Worm (Caenorhabditis elegans) whole organism, young adult: Measurements from ENCODE around the gene D1086.2.

Experiments
- F23B12.7 ChIP-seq: sonication (generic microtip); optimal IDR thresholded peaks from 2 replicates; lab custom pipeline; 2017; ENCODE audit warnings: missing genetic modification characterization, mild to moderate bottlenecking, missing compliant biosample characterization, antibody characterized with exemption, moderate library complexity; ENCODE audit not compliant: insufficient read depth
- F49E8.2 ChIP-seq: sonication (generic microtip); optimal IDR thresholded peaks from 3 replicates; lab custom pipeline; 2017; ENCODE audit warnings: missing genetic modification characterization, mild to moderate bottlenecking, missing compliant biosample characterization, antibody characterized with exemption, moderate library complexity; ENCODE audit not compliant: insufficient read depth
- F57A8.1 ChIP-seq: fragments of 200-800 bp; sonication (Bioruptor generic); optimal IDR thresholded peaks from 2 replicates; lab custom pipeline; 2018; ENCODE audit warnings: mild to moderate bottlenecking, missing genetic modification characterization, moderate library complexity, missing compliant biosample characterization
- F57C9.4 ChIP-seq: sonication (generic microtip); optimal IDR thresholded peaks from 2 replicates; lab custom pipeline; 2017; ENCODE audit warnings: mild to moderate bottlenecking, missing genetic modification characterization, missing compliant biosample characterization
- Y56A3A.18 ChIP-seq: fragments of 200-800 bp; sonication (Bioruptor generic); IDR thresholded peaks from 2 replicates; pipeline ENCODE4 v1.3.6; 2022; ENCODE audit warnings: missing genetic modification reagents, missing genetic modification characterization, missing compliant biosample characterization
- Y67H2A.10 ChIP-seq: fragments of 200-800 bp; sonication (Bioruptor generic); conservative IDR thresholded peaks from 2 replicates; pipeline ENCODE4 v1.3.6; 2022; ENCODE audit warnings: missing genetic modification reagents, missing genetic modification characterization, missing compliant biosample characterization
- ama-1 ChIP-seq, 3 experiments: fragments of 150-350 bp in 1 of 3; sonication (generic microtip) in 2 of 3; optimal IDR thresholded peaks; 2 replicates each; lab custom pipeline; 2014 to 2018; ENCODE audit warnings: missing biosample characterization in 2 of 3, missing genetic modification characterization in 2 of 3, missing genetic modification reagents in 2 of 3
- aptf-3 ChIP-seq: fragments of 200-800 bp; sonication (Bioruptor generic); IDR thresholded peaks from 2 replicates; pipeline ENCODE4 v1.3.6; 2022; ENCODE audit warnings: missing genetic modification characterization, missing compliant biosample characterization
- athp-1 ChIP-seq: sonication (generic microtip); optimal IDR thresholded peaks from 2 replicates; lab custom pipeline; 2017; ENCODE audit warnings: mild to moderate bottlenecking, missing genetic modification characterization, missing compliant biosample characterization
- attf-3 ChIP-seq: fragments of 200-800 bp; sonication (Bioruptor generic); conservative IDR thresholded peaks from 2 replicates; pipeline ENCODE4 v1.3.6; 2022; ENCODE audit warnings: missing genetic modification reagents, missing genetic modification characterization, missing compliant biosample characterization
- bed-1 ChIP-seq: fragments of 200-800 bp; sonication (Bioruptor generic); IDR thresholded peaks from 2 replicates; pipeline ENCODE4 v1.3.6; 2022; ENCODE audit warnings: missing genetic modification reagents, missing genetic modification characterization, missing compliant biosample characterization
- bed-2 ChIP-seq: fragments of 200-800 bp; sonication (Bioruptor generic); IDR thresholded peaks from 2 replicates; pipeline ENCODE4 v1.3.6; 2022; ENCODE audit warnings: missing genetic modification reagents, missing genetic modification characterization, missing compliant biosample characterization
- ccch-3 ChIP-seq: fragments of 200-800 bp; sonication (Bioruptor generic); optimal IDR thresholded peaks from 2 replicates; lab custom pipeline; 2018; ENCODE audit warnings: mild to moderate bottlenecking, missing genetic modification characterization, missing compliant biosample characterization
- ceh-40 ChIP-seq: fragments of 200-800 bp; sonication (Bioruptor generic); IDR thresholded peaks from 2 replicates; pipeline ENCODE4 v1.3.6; 2022; ENCODE audit warnings: missing genetic modification characterization, missing compliant biosample characterization
- ceh-58 ChIP-seq: fragments of 200-800 bp; sonication (Bioruptor generic); IDR thresholded peaks from 2 replicates; pipeline ENCODE4 v1.3.6; 2022; ENCODE audit warnings: missing genetic modification characterization, missing compliant biosample characterization
- dox-1 ChIP-seq: fragments of 200-800 bp; sonication (Bioruptor generic); IDR thresholded peaks from 2 replicates; pipeline ENCODE4 v1.3.6; 2022; ENCODE audit warnings: missing genetic modification reagents, missing genetic modification characterization, missing compliant biosample characterization
- egl-18 ChIP-seq: fragments of 200-800 bp; sonication (Bioruptor generic); IDR thresholded peaks from 2 replicates; pipeline ENCODE4 v1.3.6; 2022; ENCODE audit warnings: missing genetic modification reagents, missing genetic modification characterization, missing compliant biosample characterization
- ekl-4 ChIP-seq: fragments of 200-800 bp; sonication (Bioruptor generic); IDR thresholded peaks from 2 replicates; pipeline ENCODE4 v1.3.6; 2022; ENCODE audit warnings: missing genetic modification reagents, missing genetic modification characterization, missing compliant biosample characterization
- ets-4 ChIP-seq: fragments of 200-800 bp; sonication (Bioruptor generic); optimal IDR thresholded peaks from 2 replicates; lab custom pipeline; 2018; ENCODE audit warnings: mild to moderate bottlenecking, missing genetic modification characterization, missing compliant biosample characterization
- gei-17 ChIP-seq: fragments of 200-800 bp; sonication (Bioruptor generic); optimal IDR thresholded peaks from 2 replicates; lab custom pipeline; 2018; ENCODE audit warnings: mild to moderate bottlenecking, missing genetic modification characterization, missing compliant biosample characterization
- hlh-26 ChIP-seq: fragments of 200-800 bp; sonication (Bioruptor generic); conservative IDR thresholded peaks from 2 replicates; pipeline ENCODE4 v1.3.6; 2022; ENCODE audit warnings: missing genetic modification reagents, missing genetic modification characterization, missing compliant biosample characterization
- let-526 ChIP-seq: fragments of 200-800 bp; sonication (Bioruptor generic); IDR thresholded peaks from 2 replicates; pipeline ENCODE4 v1.3.6; 2022; ENCODE audit warnings: missing genetic modification reagents, missing genetic modification characterization, missing compliant biosample characterization
- lin-26 ChIP-seq: fragments of 200-800 bp; sonication (Bioruptor generic); IDR thresholded peaks from 2 replicates; pipeline ENCODE4 v1.3.6; 2022; ENCODE audit warnings: missing genetic modification reagents, missing genetic modification characterization, missing compliant biosample characterization
- lir-1 ChIP-seq: fragments of 200-800 bp; sonication (Bioruptor generic); conservative IDR thresholded peaks from 2 replicates; pipeline ENCODE4 v1.3.6; 2022; ENCODE audit warnings: missing genetic modification reagents, missing genetic modification characterization, missing compliant biosample characterization
- lsl-1 ChIP-seq: fragments of 200-800 bp; sonication (Bioruptor generic); optimal IDR thresholded peaks from 2 replicates; lab custom pipeline; 2018; ENCODE audit warnings: mild to moderate bottlenecking, missing genetic modification characterization, moderate library complexity, missing compliant biosample characterization
- lsy-27 ChIP-seq: sonication (generic microtip); optimal IDR thresholded peaks from 2 replicates; lab custom pipeline; 2017; ENCODE audit warnings: missing genetic modification characterization, mild to moderate bottlenecking, missing compliant biosample characterization, antibody characterized with exemption, missing genotype, borderline replicate concordance; ENCODE audit not compliant: insufficient read depth
- madf-6 ChIP-seq: fragments of 200-800 bp; sonication (Bioruptor generic); IDR thresholded peaks from 2 replicates; pipeline ENCODE4 v1.3.6; 2022; ENCODE audit warnings: missing genetic modification reagents, missing genetic modification characterization, missing compliant biosample characterization
- madf-8 ChIP-seq: fragments of 200-800 bp; sonication (Bioruptor generic); conservative IDR thresholded peaks from 2 replicates; pipeline ENCODE4 v1.3.6; 2022; ENCODE audit warnings: missing genetic modification reagents, missing genetic modification characterization, missing compliant biosample characterization
- mcd-1 ChIP-seq: fragments of 200-800 bp; sonication (Bioruptor generic); IDR thresholded peaks from 2 replicates; pipeline ENCODE4 v1.3.6; 2022; ENCODE audit warnings: missing genetic modification reagents, missing genetic modification characterization, missing compliant biosample characterization
- mxl-1 ChIP-seq: sonication (generic microtip); optimal IDR thresholded peaks from 2 replicates; lab custom pipeline; 2016; ENCODE audit warnings: missing genetic modification characterization, missing compliant biosample characterization
- nfya-1 ChIP-seq: sonication (generic microtip); optimal IDR thresholded peaks from 2 replicates; lab custom pipeline; 2017; ENCODE audit warnings: antibody characterized with exemption, missing compliant biosample characterization, missing genetic modification characterization, borderline replicate concordance; ENCODE audit not compliant: insufficient read depth
- nhr-27 ChIP-seq: fragments of 200-800 bp; sonication (Bioruptor generic); optimal IDR thresholded peaks from 2 replicates; lab custom pipeline; 2018; ENCODE audit warnings: mild to moderate bottlenecking, missing genetic modification characterization, moderate library complexity, missing compliant biosample characterization
- rec-8 ChIP-seq, 2 experiments: sonication (generic microtip); optimal IDR thresholded peaks; 2 replicates each; lab custom pipeline; 2016; ENCODE audit warnings: mild to moderate bottlenecking in 2 of 2, missing genetic modification characterization in 2 of 2, missing genetic modification reagents in 2 of 2, missing genotype in 2 of 2, missing biosample characterization in 1 of 2, missing compliant biosample characterization in 1 of 2, moderate library complexity in 1 of 2
- rpc-1 ChIP-seq, 2 experiments: fragments of 150-350 bp in 1 of 2; sonication (generic microtip) in 1 of 2; optimal IDR thresholded peaks; 2 replicates each; lab custom pipeline; 2014 to 2018; ENCODE audit warnings: missing biosample characterization in 1 of 2, missing genetic modification characterization in 1 of 2, missing genetic modification reagents in 1 of 2, missing genotype in 1 of 2
- snpc-3.4 ChIP-seq: sonication (generic microtip); optimal IDR thresholded peaks from 2 replicates; lab custom pipeline; 2017; ENCODE audit warnings: missing genetic modification characterization, mild to moderate bottlenecking, missing compliant biosample characterization, antibody characterized with exemption, moderate library complexity, missing genotype, missing genetic modification reagents
- sptf-2 ChIP-seq: fragments of 200-800 bp; sonication (Bioruptor generic); optimal IDR thresholded peaks from 2 replicates; lab custom pipeline; 2018; ENCODE audit warnings: mild to moderate bottlenecking, missing genetic modification characterization, missing compliant biosample characterization
- tbp1 ChIP-seq: fragments of 200-800 bp; sonication (Bioruptor generic); optimal IDR thresholded peaks from 2 replicates; lab custom pipeline; 2018; ENCODE audit warnings: mild to moderate bottlenecking, missing genetic modification characterization, missing compliant biosample characterization
- unc-62 ChIP-seq: fragments of 150-350 bp; optimal IDR thresholded peaks from 2 replicates; lab custom pipeline; 2014; ENCODE audit warnings: missing biosample characterization, missing genetic modification reagents, missing genetic modification characterization
- ztf-18 ChIP-seq: sonication (generic microtip); optimal IDR thresholded peaks from 2 replicates; lab custom pipeline; 2016; ENCODE audit warnings: missing genotype, mild to moderate bottlenecking, missing genetic modification characterization, missing compliant biosample characterization
- ztf-6 ChIP-seq: fragments of 200-800 bp; sonication (Bioruptor generic); IDR thresholded peaks from 2 replicates; pipeline ENCODE4 v1.3.6; 2022; ENCODE audit warnings: missing genetic modification reagents, missing genetic modification characterization, missing compliant biosample characterization

Gene D1086.2

ce11 chrV:14074160-14074559 is 24.3 kb downstream of the D1086.2 start, which contains the start of gene D1086.11:
Gene D1086.11, plus strand, starts transcription at chrV:14074460.
- TF ChIP-seq ztf-6 (GFP tag; lab: Robert Waterston, UW) (no peak), ztf-18 (tag; lab: Kevin White, UChicago) (no peak), ceh-58 (no peak), lir-1 (GFP tag; lab: Robert Waterston, UW) (no peak), lsl-1 (no peak), madf-6 (GFP tag; lab: Robert Waterston, UW) (no peak), bed-2 (GFP tag; lab: Robert Waterston, UW) (no peak), sptf-2 (GFP tag; lab: Kevin White, UChicago) (no peak), mxl-1 (tag; lab: Kevin White, UChicago) (no peak), aptf-3 (no peak), F57A8.1 (GFP tag; lab: Kevin White, UChicago) (no peak), F57C9.4 (tag; lab: Kevin White, UChicago) (no peak), ama-1 (optimal IDR thresholded peaks at IDR 0.05; lab: Kevin White, UChicago) (no peak), ama-1 (GFP tag; optimal IDR thresholded peaks at IDR 0.05; lab: Kevin White, UChicago) (no peak), F49E8.2 (tag; lab: Kevin White, UChicago) (no peak), nfya-1 (tag; lab: Kevin White, UChicago) (no peak)

ce11 chrV:14069899-14070298 is 28.6 kb downstream of the D1086.2 start:
- TF ChIP-seq athp-1 (tag; lab: Kevin White, UChicago) (no peak), rec-8 (tag; optimal IDR thresholded peaks at IDR 0.05; lab: Kevin White, UChicago) (no peak), lin-26 (GFP tag; lab: Robert Waterston, UW) (no peak), ekl-4 (GFP tag; lab: Robert Waterston, UW) (no peak)
- TF ChIP-seq, all 124 proteins: peak for 0

ce11 chrV:14067816-14068296 is 30.6 kb downstream of the D1086.2 start, which contains the start of gene D1086.17:
Gene D1086.17, plus strand, starts transcription at chrV:14067866.
- no peak for TF ChIP-seq let-526 (GFP tag; lab: Robert Waterston, UW)
- TF ChIP-seq snpc-3.4 (tag; lab: Kevin White, UChicago) = no peak
- TF ChIP-seq sptf-2 (GFP tag; lab: Kevin White, UChicago) = no peak
- no peak for TF ChIP-seq ceh-40 (GFP tag; lab: Robert Waterston, UW)
- TF ChIP-seq ccch-3 = no peak
- no peak for TF ChIP-seq ets-4 (GFP tag; lab: Kevin White, UChicago)
- TF ChIP-seq F49E8.2 (tag; lab: Kevin White, UChicago) = no peak
- no peak for TF ChIP-seq madf-8 (GFP tag; lab: Robert Waterston, UW)

- TF ChIP-seq nhr-27 (tag; lab: Kevin White, UChicago) = no peak
- no peak for TF ChIP-seq F57C9.4 (tag; lab: Kevin White, UChicago)
- TF ChIP-seq egl-18 (GFP tag; lab: Robert Waterston, UW) = no peak
- no peak for TF ChIP-seq unc-62 (GFP tag; lab: Kevin White, UChicago)
- TF ChIP-seq F23B12.7 = no peak
These were observed 34.0 kb downstream of the D1086.2 start, which contains the start of gene D1086.21 for ce11 chrV:14064422-14064821. Gene D1086.21, plus strand, starts transcription at chrV:14064722.

ce11 chrV:14063980-14064379 is 34.5 kb downstream of the D1086.2 start:
- TF ChIP-seq bed-1 (GFP tag; lab: Robert Waterston, UW) (no peak), ztf-6 (GFP tag; lab: Robert Waterston, UW) (no peak), rpc-1 (optimal IDR thresholded peaks at IDR 0.05; lab: Kevin White, UChicago) (no peak), rpc-1 (tag; optimal IDR thresholded peaks at IDR 0.05; lab: Kevin White, UChicago) (no peak), tbp1 (GFP tag; lab: Kevin White, UChicago) (no peak), aptf-3 (no peak), Y56A3A.18 (GFP tag; lab: Robert Waterston, UW) (no peak), hlh-26 (GFP tag; lab: Robert Waterston, UW) (no peak), attf-3 (GFP tag; lab: Robert Waterston, UW) (no peak), Y67H2A.10 (no peak), gei-17 (GFP tag; lab: Kevin White, UChicago) (no peak), unc-62 (GFP tag; lab: Kevin White, UChicago) (no peak), dox-1 (no peak), mcd-1 (no peak), lsy-27 (tag; lab: Kevin White, UChicago) (no peak)
